Worm (Caenorhabditis elegans) whole organism, mixed stage, embryonic: ENCODE data around the gene T22D1.3.

Experiments used
- elt-3 ChIP-seq: fragments of 150-350 bp; optimal IDR thresholded peaks from 2 replicates; lab custom pipeline; 2014; ENCODE audit warnings: missing biosample characterization, missing genetic modification characterization
- hlh-1 ChIP-seq: fragments of 150-350 bp; optimal IDR thresholded peaks from 2 replicates; lab custom pipeline; 2014; ENCODE audit warnings: missing biosample characterization, missing genetic modification reagents, missing genetic modification characterization
- lin-13 ChIP-seq: fragments of 150-350 bp; optimal IDR thresholded peaks from 2 replicates; lab custom pipeline; 2014; ENCODE audit warnings: missing biosample characterization, missing genetic modification characterization
- lsy-2 ChIP-seq: fragments of 150-350 bp; optimal IDR thresholded peaks from 2 replicates; lab custom pipeline; 2014; ENCODE audit warnings: missing biosample characterization, missing genetic modification characterization
- mab-5 ChIP-seq: fragments of 150-350 bp; optimal IDR thresholded peaks from 2 replicates; lab custom pipeline; 2014; ENCODE audit warnings: missing biosample characterization, missing genetic modification characterization
- nhr-2 ChIP-seq: fragments of 150-350 bp; optimal IDR thresholded peaks from 2 replicates; lab custom pipeline; 2014; ENCODE audit warnings: missing biosample characterization, missing genetic modification characterization
- sem-2 ChIP-seq: fragments of 200-800 bp; sonication (Bioruptor generic); optimal IDR thresholded peaks from 2 replicates; lab custom pipeline; 2018; ENCODE audit warnings: mild to moderate bottlenecking, missing genetic modification characterization, missing compliant biosample characterization
- snpc-4 ChIP-seq: fragments of 150-350 bp; optimal IDR thresholded peaks from 2 replicates; lab custom pipeline; 2014; ENCODE audit warnings: missing biosample characterization, missing genetic modification characterization
- unc-39 ChIP-seq: fragments of 150-350 bp; optimal IDR thresholded peaks from 2 replicates; lab custom pipeline; 2014; ENCODE audit warnings: missing biosample characterization, missing genetic modification characterization
- unc-62 ChIP-seq: fragments of 150-350 bp; optimal IDR thresholded peaks from 2 replicates; lab custom pipeline; 2014; ENCODE audit warnings: missing biosample characterization, missing genetic modification reagents, missing genetic modification characterization
- zip-8 ChIP-seq: fragments of 150-350 bp; optimal IDR thresholded peaks from 2 replicates; lab custom pipeline; 2014; ENCODE audit warnings: missing biosample characterization, missing genetic modification characterization
- ztf-11 ChIP-seq: fragments of 150-350 bp; optimal IDR thresholded peaks from 2 replicates; lab custom pipeline; 2014; ENCODE audit warnings: missing biosample characterization, missing genetic modification characterization

ce11 chrIV:6903575-6903974, 9.8 kb upstream of the T22D1.3 start, which contains the start of gene T22D1.5:
- TF ChIP-seq unc-62 (no peak), sem-2 (no peak), lsy-2 (tag; lab: Kevin White, UChicago) (no peak), unc-39 (tag; lab: Kevin White, UChicago) (no peak), lin-13 (tag; lab: Kevin White, UChicago) (no peak), hlh-1 (no peak), ztf-11 (tag; lab: Kevin White, UChicago) (no peak), mab-5 (tag; lab: Kevin White, UChicago) (no peak), elt-3 (tag; lab: Kevin White, UChicago) (no peak), zip-8 (tag; lab: Kevin White, UChicago) (no peak), snpc-4 (no peak), nhr-2 (tag; lab: Kevin White, UChicago) (no peak)
